Fruit fly (Drosophila melanogaster) whole organism, embryonic: Measurements from ENCODE around the gene vib.

Experiments
- Adf1 ChIP-seq: fragments of 200-800 bp; sonication (Bioruptor generic); IDR thresholded peaks from 2 replicates; pipeline ENCODE4 v1.3.6; 2022; ENCODE audit warnings: missing biosample characterization, missing genetic modification characterization
- CG10147 ChIP-seq: fragments of 200-800 bp; sonication (Bioruptor generic); optimal IDR thresholded peaks from 2 replicates; lab custom pipeline; 2019; ENCODE audit warnings: missing biosample characterization, mild to moderate bottlenecking, missing genetic modification characterization, moderate library complexity
- CG10979 ChIP-seq: fragments of 200-800 bp; sonication (Bioruptor generic); optimal IDR thresholded peaks from 2 replicates; lab custom pipeline; 2018; ENCODE audit warnings: missing biosample characterization, mild to moderate bottlenecking, missing genetic modification characterization, moderate library complexity
- CG11696 ChIP-seq: fragments of 200-800 bp; sonication (Bioruptor generic); IDR thresholded peaks from 2 replicates; pipeline ENCODE4 v1.3.6; 2022; ENCODE audit warnings: missing biosample characterization, missing genetic modification characterization
- CG13296 ChIP-seq: fragments of 200-800 bp; sonication (Bioruptor generic); optimal IDR thresholded peaks from 3 replicates; lab custom pipeline; 2018; ENCODE audit warnings: missing biosample characterization, mild to moderate bottlenecking, missing genetic modification characterization
- CG15514 ChIP-seq: fragments of 200-800 bp; sonication (Bioruptor generic); optimal IDR thresholded peaks from 3 replicates; lab custom pipeline; 2017; ENCODE audit warnings: missing biosample characterization, missing genetic modification characterization, mild to moderate bottlenecking, moderate library complexity, missing genetic modification reagents
- CG16813 ChIP-seq: fragments of 200-800 bp; sonication (Bioruptor generic); IDR thresholded peaks from 3 replicates; pipeline ENCODE4 v1.3.6; 2022; ENCODE audit warnings: missing biosample characterization, missing genetic modification characterization; ENCODE audit not compliant: partially characterized antibody
- CG17328 ChIP-seq: fragments of 200-800 bp; sonication (Bioruptor generic); IDR thresholded peaks from 2 replicates; pipeline ENCODE4 v1.3.6; 2022; ENCODE audit warnings: missing biosample characterization, missing genetic modification characterization
- CG17385 ChIP-seq: fragments of 200-800 bp; sonication (Bioruptor generic); optimal IDR thresholded peaks from 3 replicates; lab custom pipeline; 2018; ENCODE audit warnings: missing biosample characterization, mild to moderate bottlenecking, missing genetic modification characterization
- CG17829 ChIP-seq: fragments of 200-800 bp; optimal IDR thresholded peaks from 2 replicates; lab custom pipeline; 2019; ENCODE audit warnings: missing biosample characterization, mild to moderate bottlenecking, missing genetic modification characterization, moderate library complexity
- CG18011 ChIP-seq: fragments of 200-800 bp; sonication (Bioruptor generic); optimal IDR thresholded peaks from 2 replicates; lab custom pipeline; 2017; ENCODE audit warnings: missing biosample characterization, missing genetic modification characterization, mild to moderate bottlenecking, moderate library complexity, missing genotype
- CG18619 ChIP-seq: fragments of 200-800 bp; sonication (Bioruptor generic); optimal IDR thresholded peaks from 3 replicates; lab custom pipeline; 2017; ENCODE audit warnings: missing biosample characterization, mild to moderate bottlenecking, missing genetic modification characterization
- CG30431 ChIP-seq: fragments of 200-800 bp; sonication (Bioruptor generic); optimal IDR thresholded peaks from 2 replicates; lab custom pipeline; 2017; ENCODE audit warnings: missing biosample characterization, missing genetic modification characterization
- CG33213 ChIP-seq: fragments of 200-800 bp; sonication (Bioruptor generic); optimal IDR thresholded peaks from 3 replicates; lab custom pipeline; 2016; ENCODE audit warnings: missing biosample characterization, missing genetic modification characterization
- CG34224 ChIP-seq: fragments of 200-800 bp; sonication (Bioruptor generic); IDR thresholded peaks from 3 replicates; pipeline ENCODE4 v1.3.6; 2022; ENCODE audit warnings: missing biosample characterization, missing genetic modification characterization; ENCODE audit not compliant: partially characterized antibody
- CG7556 ChIP-seq: fragments of 200-800 bp; sonication (Bioruptor generic); optimal IDR thresholded peaks from 2 replicates; lab custom pipeline; 2017; ENCODE audit warnings: missing biosample characterization, mild to moderate bottlenecking, missing genetic modification characterization
- CG7745 ChIP-seq: fragments of 200-800 bp; sonication (Bioruptor generic); optimal IDR thresholded peaks from 2 replicates; lab custom pipeline; 2018; ENCODE audit warnings: missing biosample characterization, mild to moderate bottlenecking, missing genetic modification characterization, moderate library complexity
- CG7928 ChIP-seq: fragments of 200-800 bp; sonication (Bioruptor generic); optimal IDR thresholded peaks from 2 replicates; lab custom pipeline; 2017; ENCODE audit warnings: missing biosample characterization, mild to moderate bottlenecking, missing genetic modification characterization
- CG8290 ChIP-seq, 3 experiments: fragments of 200-800 bp; sonication (Bioruptor generic); optimal IDR thresholded peaks; 2 replicates each; lab custom pipeline; 2016 to 2019; ENCODE audit warnings: missing biosample characterization in 3 of 3, missing genetic modification characterization in 3 of 3, mild to moderate bottlenecking in 2 of 3, moderate library complexity in 1 of 3
- CrebB ChIP-seq: fragments of 200-800 bp; sonication (Bioruptor generic); optimal IDR thresholded peaks from 3 replicates; lab custom pipeline; 2018; ENCODE audit warnings: missing biosample characterization, mild to moderate bottlenecking, missing genetic modification characterization
- Doc3 ChIP-seq: fragments of 200-800 bp; sonication (Bioruptor generic); IDR thresholded peaks from 3 replicates; pipeline ENCODE4 v1.3.6; 2022; ENCODE audit warnings: missing biosample characterization, missing genetic modification characterization; ENCODE audit not compliant: partially characterized antibody
- Hr3 ChIP-seq: fragments of 200-800 bp; sonication (Bioruptor generic); optimal IDR thresholded peaks from 3 replicates; lab custom pipeline; 2016; ENCODE audit warnings: missing biosample characterization, missing genetic modification characterization
- Jarid2 ChIP-seq: fragments of 200-800 bp; sonication (Bioruptor generic); optimal IDR thresholded peaks from 3 replicates; lab custom pipeline; 2017; ENCODE audit warnings: mild to moderate bottlenecking, missing biosample characterization, missing genetic modification reagents, missing genetic modification characterization
- Med ChIP-seq: fragments of 200-800 bp; sonication (Bioruptor generic); peaks from one replicate; lab custom pipeline; 2016; ENCODE audit warnings: missing biosample characterization, missing genetic modification characterization, mild to moderate bottlenecking, inconsistent platforms, moderate library complexity
- Myb ChIP-seq: fragments of 200-800 bp; sonication (Bioruptor generic); optimal IDR thresholded peaks from 2 replicates; lab custom pipeline; 2016; ENCODE audit warnings: missing biosample characterization, missing genetic modification characterization
- NFAT ChIP-seq: fragments of 200-800 bp; sonication (Bioruptor generic); IDR thresholded peaks from 2 replicates; pipeline ENCODE4 v1.3.6; 2022; ENCODE audit warnings: missing biosample characterization, missing genetic modification characterization
- Sry-δ ChIP-seq: fragments of 200-800 bp; sonication (Bioruptor generic); optimal IDR thresholded peaks from 2 replicates; lab custom pipeline; 2016; ENCODE audit warnings: missing biosample characterization, missing genetic modification characterization
- Xbp1 ChIP-seq: fragments of 200-800 bp; sonication (Bioruptor generic); optimal IDR thresholded peaks from 3 replicates; lab custom pipeline; 2016; ENCODE audit warnings: missing biosample characterization, mild to moderate bottlenecking, missing genetic modification characterization
- Xrp1 ChIP-seq: fragments of 200-800 bp; sonication (Bioruptor generic); IDR thresholded peaks from 2 replicates; pipeline ENCODE4 v1.3.6; 2022; ENCODE audit warnings: missing biosample characterization, missing genetic modification characterization
- ato ChIP-seq: fragments of 200-800 bp; sonication (Bioruptor generic); IDR thresholded peaks from 2 replicates; pipeline ENCODE4 v1.3.6; 2022; ENCODE audit warnings: missing biosample characterization, missing genetic modification characterization; ENCODE audit not compliant: partially characterized antibody
- caup ChIP-seq: fragments of 200-800 bp; sonication (Bioruptor generic); optimal IDR thresholded peaks from 3 replicates; lab custom pipeline; 2017; ENCODE audit warnings: missing biosample characterization, mild to moderate bottlenecking, missing genetic modification characterization, moderate library complexity; ENCODE audit not compliant: severe bottlenecking
- dan ChIP-seq: fragments of 200-800 bp; sonication (Bioruptor generic); IDR thresholded peaks from 2 replicates; pipeline ENCODE4 v1.3.6; 2022; ENCODE audit warnings: missing biosample characterization, missing genetic modification characterization
- gcm ChIP-seq: fragments of 200-800 bp; sonication (Bioruptor generic); optimal IDR thresholded peaks from 2 replicates; lab custom pipeline; 2019; ENCODE audit warnings: missing biosample characterization, mild to moderate bottlenecking, missing genetic modification characterization, moderate library complexity
- hb ChIP-seq: fragments of 200-800 bp; sonication (Bioruptor generic); IDR thresholded peaks from 3 replicates; pipeline ENCODE4 v1.3.6; 2022; ENCODE audit warnings: missing biosample characterization, missing genetic modification characterization; ENCODE audit not compliant: partially characterized antibody
- her ChIP-seq: fragments of 200-800 bp; sonication (Bioruptor generic); optimal IDR thresholded peaks from 2 replicates; lab custom pipeline; 2016; ENCODE audit warnings: missing biosample characterization, missing genetic modification characterization
- hkb ChIP-seq, 2 experiments: fragments of 200-800 bp in 1 of 2; fragments of >200 bp in 1 of 2; sonication (Bioruptor generic) in 1 of 2; IDR thresholded peaks in 1 of 2; optimal IDR thresholded peaks in 1 of 2; 2 replicates each; pipeline versions ENCODE4 v1.3.6 to Lab custom; 2017 to 2022; ENCODE audit warnings: missing biosample characterization in 1 of 2, missing genetic modification characterization in 1 of 2
- inv ChIP-seq: fragments of 200-800 bp; sonication (Bioruptor generic); IDR thresholded peaks from 2 replicates; pipeline ENCODE4 v1.3.6; 2022; ENCODE audit warnings: missing biosample characterization, missing genetic modification characterization; ENCODE audit not compliant: partially characterized antibody
- knrl ChIP-seq: fragments of 200-800 bp; sonication (Bioruptor generic); IDR thresholded peaks from 3 replicates; pipeline ENCODE4 v1.3.6; 2022; ENCODE audit warnings: missing biosample characterization, missing genetic modification characterization; ENCODE audit not compliant: partially characterized antibody
- lmd ChIP-seq: fragments of 200-800 bp; sonication (Bioruptor generic); IDR thresholded peaks from 2 replicates; pipeline ENCODE4 v1.3.6; 2022; ENCODE audit warnings: missing biosample characterization, missing genetic modification characterization
- pho ChIP-seq: fragments of 200-800 bp; sonication (Bioruptor generic); optimal IDR thresholded peaks from 2 replicates; lab custom pipeline; 2016; ENCODE audit warnings: missing biosample characterization, missing genetic modification characterization
- ro ChIP-seq: fragments of 200-800 bp; sonication (Bioruptor generic); IDR thresholded peaks from 2 replicates; pipeline ENCODE4 v1.3.6; 2022; ENCODE audit warnings: missing biosample characterization, missing genetic modification characterization
- slou ChIP-seq: fragments of 200-800 bp; sonication (Bioruptor generic); optimal IDR thresholded peaks from 3 replicates; lab custom pipeline; 2016; ENCODE audit warnings: missing biosample characterization, missing genetic modification characterization
- sob ChIP-seq: fragments of 200-800 bp; sonication (Bioruptor generic); IDR thresholded peaks from 2 replicates; pipeline ENCODE4 v1.3.6; 2022; ENCODE audit warnings: missing biosample characterization, missing genetic modification characterization
- tgo ChIP-seq: fragments of 200-800 bp; sonication (Bioruptor generic); IDR thresholded peaks from 3 replicates; pipeline ENCODE4 v1.3.6; 2022; ENCODE audit warnings: missing biosample characterization, missing genetic modification characterization
- wdn ChIP-seq: fragments of 200-800 bp; sonication (Bioruptor generic); IDR thresholded peaks from 2 replicates; pipeline ENCODE4 v1.3.6; 2022; ENCODE audit warnings: missing biosample characterization, missing genetic modification characterization
- zfh1 ChIP-seq: fragments of 200-800 bp; sonication (Bioruptor generic); IDR thresholded peaks from 3 replicates; pipeline ENCODE4 v1.3.6; 2022; ENCODE audit warnings: missing biosample characterization, missing genetic modification characterization

The vib gene

DNA sequence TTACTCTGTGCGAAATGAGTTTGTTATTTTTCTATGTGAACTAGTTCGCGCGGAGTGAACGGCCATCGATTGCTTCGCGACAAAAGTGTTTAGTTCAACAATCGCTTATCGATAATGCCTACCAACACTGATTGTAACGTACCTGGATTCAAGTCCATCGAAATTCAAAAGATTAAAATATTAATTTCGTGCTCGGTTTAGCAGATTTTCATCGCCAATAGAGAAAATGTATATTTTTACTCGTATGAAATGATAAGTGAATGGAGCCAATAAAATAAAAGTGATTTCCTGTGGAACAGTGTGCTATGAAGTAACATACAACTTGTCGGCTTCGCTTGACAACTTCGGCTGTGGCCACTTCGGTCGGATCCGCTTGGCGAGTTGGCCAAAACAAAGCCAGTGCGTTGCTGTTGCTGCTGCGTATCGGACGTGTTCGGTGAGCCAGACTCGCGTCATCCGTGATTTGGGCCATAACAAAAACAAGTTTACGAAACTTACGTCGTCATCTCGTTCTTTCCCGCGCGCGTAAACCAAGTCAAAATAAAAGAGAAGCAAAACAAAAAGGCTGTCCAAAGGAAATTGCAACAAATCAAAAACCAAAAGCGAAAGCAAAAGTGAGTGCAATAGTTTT lies 46.1 kb downstream of the vib start, which contains the start of the genes CG5555 and myd (continued):
- TF ChIP-seq CG7745 (tag; lab: Kevin White, UChicago) (no peak), CG18619 (GFP tag; lab: Kevin White, UChicago) (peak; percentile 21), CG18011 (GFP tag; lab: Kevin White, UChicago) (peak; percentile 24), CG34224 (peak; percentile 82), ro (GFP tag; lab: Robert Waterston, UW) (no peak), Med (GFP tag; lab: Kevin White, UChicago) (peak; percentile 93), inv (GFP tag; lab: Robert Waterston, UW) (peak; percentile 49), slou (GFP tag; lab: Kevin White, UChicago) (no peak), CG30431 (no peak), gcm (GFP tag; lab: Kevin White, UChicago) (peak; percentile 5), CG17385 (GFP tag; lab: Kevin White, UChicago) (peak; percentile 8), Xrp1 (GFP tag; lab: Robert Waterston, UW) (peak; percentile 27; the same call in 1 of the 2 replicates), CG10979 (no peak), CG13296 (GFP tag; lab: Kevin White, UChicago) (peak; percentile 46), CG11696 (0 out of 2 replicates have a peak, but pooled peaks have one; percentile 31), pho (GFP tag; lab: Kevin White, UChicago) (peak; percentile 73), Doc3 (GFP tag; lab: Robert Waterston, UW) (peak; percentile 71; the same call in 2 of the 3 replicates), CrebB (tag; lab: Kevin White, UChicago) (peak; percentile 32), CG10147 (GFP tag; lab: Kevin White, UChicago) (peak; percentile 0), tgo (GFP tag; lab: Robert Waterston, UW) (peak; percentile 35; the same call in 2 of the 3 replicates), zfh1 (0 out of 3 replicates have a peak, but pooled peaks have one; percentile 43), CG17829 (tag; lab: Kevin White, UChicago) (peak; percentile 32), Hr3 (GFP tag; lab: Kevin White, UChicago) (peak; percentile 26), NFAT (GFP tag; lab: Robert Waterston, UW) (0 out of 2 replicates have a peak, but pooled peaks have one; percentile 48), dan (GFP tag; lab: Robert Waterston, UW) (no peak), her (GFP tag; lab: Kevin White, UChicago) (peak; percentile 25), CG33213 (GFP tag; lab: Kevin White, UChicago) (peak; percentile 49), Xbp1 (GFP tag; lab: Kevin White, UChicago) (peak; percentile 38), Jarid2 (GFP tag; lab: Kevin White, UChicago) (peak; percentile 65), Myb (GFP tag; lab: Kevin White, UChicago) (peak; percentile 90), CG8290 (GFP tag; optimal IDR thresholded peaks at IDR 0.05; lab: Kevin White, UChicago) (no peak), CG8290 (tag; optimal IDR thresholded peaks at IDR 0.05; lab: Kevin White, UChicago) (peak in 1 of 2 experiments; percentile 63), CG7928 (GFP tag; lab: Kevin White, UChicago) (peak; percentile 7), hb (GFP tag; lab: Robert Waterston, UW) (peak; percentile 77), Adf1 (GFP tag; lab: Robert Waterston, UW) (peak; percentile 54; the same call in 1 of the 2 replicates), Sry-δ (GFP tag; lab: Kevin White, UChicago) (peak; percentile 53), caup (GFP tag; lab: Kevin White, UChicago) (peak; percentile 26), CG16813 (GFP tag; lab: Robert Waterston, UW) (peak; percentile 68), knrl (GFP tag; lab: Robert Waterston, UW) (peak; percentile 65; the same call in 2 of the 3 replicates), CG7556 (no peak), sob (peak; percentile 64; the same call in 1 of the 2 replicates), CG17328 (GFP tag; lab: Robert Waterston, UW) (peak; percentile 53), lmd (GFP tag; lab: Robert Waterston, UW) (peak; percentile 37; the same call in 1 of the 2 replicates), hkb (optimal IDR thresholded peaks at IDR 0.05; lab: Kevin White, UChicago) (no peak), hkb (GFP tag; IDR thresholded peaks at IDR 0.05; lab: Robert Waterston, UW) (peak; percentile 38; the same call in 1 of the 2 replicates), ato (peak; percentile 69; the same call in 1 of the 2 replicates), CG15514 (GFP tag; lab: Kevin White, UChicago) (peak; percentile 99), wdn (GFP tag; lab: Robert Waterston, UW) (no peak)
